Fruit fly (Drosophila melanogaster): ENCODE results near the gene CG32563.

- TF ChIP-seq CG8478 (optimal IDR thresholded peaks at IDR 0.05) (no peak), Dll (optimal IDR thresholded peaks at IDR 0.05) (no peak), psq (optimal IDR thresholded peaks at IDR 0.05) (no peak), EcR (GFP tag; optimal IDR thresholded peaks at IDR 0.05) (no peak), pan (optimal IDR thresholded peaks at IDR 0.05) (no peak), usp (GFP tag; optimal IDR thresholded peaks at IDR 0.05) (no peak)
Observed at dm6 chrX:17244854-17245253, 36.6 kb downstream of the CG32563 start, which contains the start of gene CG8915.

All from whole organism.